Worm (Caenorhabditis elegans) whole organism, L1 larva: ENCODE results near the gene F47B8.10.
A peak's percentile ranks its signal among the peaks of the same experiment; 100 is the strongest.
"Not testable (repeated sequence)": the region's sequence is repeated elsewhere in the genome, so short reads cannot be mapped to it uniquely, and the experiment has no call there.

Experiments used
- C34B4.2 ChIP-seq: sonication (generic microtip); optimal IDR thresholded peaks from 2 replicates; lab custom pipeline; 2017; ENCODE audit warnings: mild to moderate bottlenecking, missing genetic modification characterization, missing compliant biosample characterization
- F16B12.6 ChIP-seq: fragments of 150-350 bp; optimal IDR thresholded peaks from 2 replicates; lab custom pipeline; 2014; ENCODE audit warnings: missing biosample characterization, missing genetic modification characterization
- aha-1 ChIP-seq: fragments of 150-350 bp; optimal IDR thresholded peaks from 2 replicates; lab custom pipeline; 2014; ENCODE audit warnings: missing biosample characterization, missing genetic modification characterization
- aly-2 ChIP-seq: fragments of 150-350 bp; optimal IDR thresholded peaks from 2 replicates; lab custom pipeline; 2014; ENCODE audit warnings: missing biosample characterization, missing genetic modification characterization
- blmp-1 ChIP-seq: fragments of 150-350 bp; optimal IDR thresholded peaks from 2 replicates; lab custom pipeline; 2014; ENCODE audit warnings: missing biosample characterization, missing genetic modification characterization
- ceh-8 ChIP-seq: fragments of 200-800 bp; sonication (Bioruptor generic); optimal IDR thresholded peaks from 2 replicates; lab custom pipeline; 2018; ENCODE audit warnings: mild to moderate bottlenecking, missing genetic modification characterization, moderate library complexity, missing compliant biosample characterization
- ceh-82 ChIP-seq, 3 experiments: fragments of 150-350 bp in 1 of 3; sonication (generic microtip) in 2 of 3; optimal IDR thresholded peaks; 2 replicates each; lab custom pipeline; 2014 to 2017; ENCODE audit warnings: missing biosample characterization in 3 of 3, missing genetic modification characterization in 3 of 3
- ceh-90 ChIP-seq: sonication (generic microtip); optimal IDR thresholded peaks from 2 replicates; lab custom pipeline; 2016; ENCODE audit warnings: missing genetic modification characterization, missing compliant biosample characterization
- ces-1 ChIP-seq: fragments of 150-350 bp; optimal IDR thresholded peaks from 2 replicates; lab custom pipeline; 2014; ENCODE audit warnings: missing biosample characterization, missing genetic modification reagents, missing genetic modification characterization
- efl-1 ChIP-seq, 4 experiments: fragments of 150-350 bp; optimal IDR thresholded peaks in 3 of 4; peaks in 1 of 4; 1 replicate in 1 of 4; 2 replicates in 3 of 4; lab custom pipeline; 2014; ENCODE audit warnings: missing biosample characterization in 2 of 4, missing genetic modification characterization in 2 of 4, missing genetic modification reagents in 2 of 4
- hlh-17 ChIP-seq: fragments of 200-800 bp; sonication (Bioruptor generic); optimal IDR thresholded peaks from 2 replicates; lab custom pipeline; 2018; ENCODE audit warnings: missing genetic modification characterization, mild to moderate bottlenecking, missing compliant biosample characterization, moderate library complexity, borderline replicate concordance
- hlh-4 ChIP-seq: sonication (generic microtip); optimal IDR thresholded peaks from 2 replicates; lab custom pipeline; 2016; ENCODE audit warnings: mild to moderate bottlenecking, missing genetic modification characterization, missing compliant biosample characterization
- irx-1 ChIP-seq: sonication (generic microtip); optimal IDR thresholded peaks from 2 replicates; lab custom pipeline; 2016; ENCODE audit warnings: missing genetic modification characterization, missing compliant biosample characterization
- isw-1 ChIP-seq: fragments of 200-800 bp; sonication (Bioruptor generic); IDR thresholded peaks from 2 replicates; pipeline ENCODE4 v1.3.6; 2022; ENCODE audit warnings: missing genetic modification characterization, missing compliant biosample characterization
- lin-15B ChIP-seq: fragments of 150-350 bp; sonication (generic microtip); optimal IDR thresholded peaks from 3 replicates; lab custom pipeline; 2014; ENCODE audit warnings: missing biosample characterization, missing genetic modification characterization
- lin-35 ChIP-seq, 2 experiments: fragments of 150-350 bp; optimal IDR thresholded peaks; 2 replicates each; lab custom pipeline; 2014; ENCODE audit warnings: missing biosample characterization in 2 of 2, missing genetic modification characterization in 2 of 2, missing genetic modification reagents in 2 of 2
- lin-39 ChIP-seq: fragments of 150-350 bp; optimal IDR thresholded peaks from 2 replicates; lab custom pipeline; 2014; ENCODE audit warnings: missing biosample characterization, missing genetic modification reagents, missing genetic modification characterization
- nhr-12 ChIP-seq: sonication (generic microtip); optimal IDR thresholded peaks from 2 replicates; lab custom pipeline; 2017; ENCODE audit warnings: missing biosample characterization, missing genetic modification characterization
- nhr-19 ChIP-seq: fragments of 200-800 bp; sonication (Bioruptor generic); conservative IDR thresholded peaks from 2 replicates; pipeline ENCODE4 v1.3.6; 2022; ENCODE audit warnings: missing genetic modification characterization, missing compliant biosample characterization
- nhr-20 ChIP-seq: sonication (generic microtip); optimal IDR thresholded peaks from 2 replicates; lab custom pipeline; 2016; ENCODE audit warnings: mild to moderate bottlenecking, missing genetic modification characterization, missing compliant biosample characterization
- nhr-237 ChIP-seq: fragments of 150-350 bp; optimal IDR thresholded peaks from 2 replicates; lab custom pipeline; 2014; ENCODE audit warnings: missing biosample characterization, missing genetic modification characterization
- nhr-85 ChIP-seq: sonication (generic microtip); peaks from one replicate; lab custom pipeline; 2016; ENCODE audit warnings: missing genetic modification characterization, inconsistent platforms, missing compliant biosample characterization
- snpc-4 ChIP-seq: fragments of 150-350 bp; optimal IDR thresholded peaks from 2 replicates; lab custom pipeline; 2014; ENCODE audit warnings: missing biosample characterization, missing genetic modification characterization
- snu-23 ChIP-seq: sonication (generic microtip); optimal IDR thresholded peaks from 2 replicates; lab custom pipeline; 2016; ENCODE audit warnings: missing genetic modification characterization, missing compliant biosample characterization
- swsn-7 ChIP-seq: sonication (generic microtip); optimal IDR thresholded peaks from 2 replicates; lab custom pipeline; 2016; ENCODE audit warnings: missing genetic modification characterization, missing compliant biosample characterization
- tlp-1 ChIP-seq: fragments of 150-350 bp; optimal IDR thresholded peaks from 2 replicates; lab custom pipeline; 2014; ENCODE audit warnings: missing biosample characterization, missing genetic modification characterization
- unc-130 ChIP-seq: fragments of 150-350 bp; optimal IDR thresholded peaks from 2 replicates; lab custom pipeline; 2017; ENCODE audit warnings: missing biosample characterization, missing genetic modification characterization, inconsistent platforms
- unc-86 ChIP-seq: sonication (generic microtip); optimal IDR thresholded peaks from 2 replicates; lab custom pipeline; 2016; ENCODE audit warnings: missing genetic modification characterization, missing compliant biosample characterization
- vab-15 ChIP-seq: sonication (generic microtip); optimal IDR thresholded peaks from 2 replicates; lab custom pipeline; 2017; ENCODE audit warnings: missing genotype, mild to moderate bottlenecking, missing genetic modification characterization, missing compliant biosample characterization
- zip-4 ChIP-seq: fragments of 200-800 bp; sonication (Bioruptor generic); optimal IDR thresholded peaks from 2 replicates; lab custom pipeline; 2018; ENCODE audit warnings: mild to moderate bottlenecking, missing genetic modification characterization, moderate library complexity, missing compliant biosample characterization
- ztf-11 ChIP-seq, 2 experiments: sonication (generic microtip); optimal IDR thresholded peaks; 2 replicates each; lab custom pipeline; 2016 to 2017; ENCODE audit warnings: missing genetic modification characterization in 2 of 2, missing biosample characterization in 1 of 2, missing compliant biosample characterization in 1 of 2

Gene F47B8.10

DNA sequence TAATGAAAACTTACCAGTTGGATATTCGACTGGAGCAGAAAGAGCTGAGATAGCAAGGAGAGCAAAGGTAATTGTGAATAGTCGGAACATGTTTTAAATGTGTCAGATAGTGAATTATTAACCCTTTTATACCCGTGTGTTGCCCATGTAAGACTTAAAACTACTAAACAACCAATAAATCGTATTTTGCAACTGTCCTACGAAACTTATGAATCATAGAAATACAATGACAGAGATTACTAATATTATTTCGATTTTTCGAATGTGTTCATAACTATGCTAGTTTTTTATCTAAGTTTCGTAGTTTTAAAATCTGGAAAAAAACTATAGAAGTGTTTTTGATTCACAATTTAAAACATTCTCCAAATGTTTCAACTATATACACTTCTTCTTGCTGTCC, 35.0 kb upstream of the F47B8.10 start, which contains the start of gene spig-4:
Gene spig-4 (minus strand): TSS at position 101 of the 400 bp plus-strand sequence.
- not testable (repeated sequence) for TF ChIP-seq lin-35 (GFP tag; optimal IDR thresholded peaks at IDR 0.05; lab: Kevin White, UChicago); F16B12.6 (tag; lab: Kevin White, UChicago); hlh-4

DNA sequence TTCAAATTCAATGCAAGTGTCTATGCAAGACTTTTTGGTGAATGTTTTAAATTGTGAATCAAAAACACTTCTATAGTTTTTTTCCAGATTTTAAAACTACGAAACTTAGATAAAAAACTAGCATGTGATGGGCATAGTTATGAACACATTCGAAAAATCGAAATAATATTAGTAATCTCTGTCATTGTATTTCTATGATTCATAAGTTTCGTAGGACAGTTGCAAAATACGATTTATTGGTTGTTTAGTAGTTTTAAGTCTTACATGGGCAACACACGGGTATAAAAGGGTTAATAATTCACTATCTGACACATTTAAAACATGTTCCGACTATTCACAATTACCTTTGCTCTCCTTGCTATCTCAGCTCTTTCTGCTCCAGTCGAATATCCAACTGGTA, 33.6 kb upstream of the F47B8.10 start, which contains the start of gene spig-5:
Gene spig-5 (plus strand): TSS at position 301 of the 400 bp plus-strand sequence.
- TF ChIP-seq ces-1 (GFP tag; lab: Kevin White, UChicago); swsn-7 (tag; lab: Kevin White, UChicago); snpc-4 (tag; lab: Kevin White, UChicago): not testable (repeated sequence)

DNA sequence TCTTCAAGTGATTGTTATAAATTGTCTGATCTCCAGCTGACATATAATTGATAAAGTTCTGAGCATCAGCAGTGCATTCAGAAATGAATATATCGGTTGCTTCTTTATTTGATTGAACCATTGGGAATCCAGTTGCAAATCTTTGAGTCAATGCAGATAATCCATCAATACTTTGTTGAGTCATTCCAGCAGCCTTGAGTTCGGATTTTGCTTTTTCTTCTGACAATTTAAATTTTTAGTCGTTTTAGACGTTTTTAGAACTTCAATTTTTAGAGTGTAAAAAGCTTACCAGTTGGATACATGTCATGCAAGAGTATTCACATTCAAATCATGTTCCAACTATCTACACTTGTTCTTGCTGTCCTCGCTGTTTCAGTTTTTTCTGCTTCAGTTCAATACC, 32.1 kb upstream of the F47B8.10 start, which contains the start of gene F14D7.14:
Gene F14D7.14 (plus strand): TSS at position 301 of the 400 bp plus-strand sequence.
- TF ChIP-seq lin-35 (GFP tag; optimal IDR thresholded peaks at IDR 0.05; lab: Kevin White, UChicago); nhr-19 (GFP tag; lab: Robert Waterston, UW); hlh-17: not testable (repeated sequence)
- TF ChIP-seq, all 84 proteins: peak for 0; not testable (repeated sequence) for 84

DNA sequence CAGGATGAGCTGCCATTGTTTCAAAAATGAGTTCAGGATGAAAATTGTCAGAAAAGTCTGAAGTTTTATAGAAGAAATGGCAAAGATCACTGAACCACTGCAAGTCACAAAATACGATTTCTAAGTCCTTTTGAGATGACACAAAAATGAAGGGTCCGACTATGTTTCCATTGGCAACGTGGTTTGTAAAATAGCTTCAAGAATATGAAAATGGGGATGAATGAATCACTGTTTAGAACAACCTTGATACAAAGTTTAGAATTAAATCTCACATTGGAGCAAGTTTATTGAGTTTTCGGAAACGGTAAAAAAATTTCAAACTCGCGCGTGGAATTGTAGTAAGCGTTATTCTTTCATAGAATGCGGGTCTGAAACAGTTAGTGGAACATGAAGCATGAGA, 30.7 kb upstream of the F47B8.10 start, which contains the start of gene ddn-3:
Gene ddn-3 (minus strand): TSS at position 101 of the 400 bp plus-strand sequence.
- TF ChIP-seq ces-1 (GFP tag; lab: Kevin White, UChicago) (no peak), nhr-20 (tag; lab: Kevin White, UChicago) (no peak), irx-1 (tag; lab: Kevin White, UChicago) (no peak), zip-4 (GFP tag; lab: Kevin White, UChicago) (no peak), ceh-90 (tag; lab: Kevin White, UChicago) (no peak), tlp-1 (tag; lab: Kevin White, UChicago) (no peak), lin-39 (tag; lab: Kevin White, UChicago) (no peak), unc-130 (no peak)

DNA sequence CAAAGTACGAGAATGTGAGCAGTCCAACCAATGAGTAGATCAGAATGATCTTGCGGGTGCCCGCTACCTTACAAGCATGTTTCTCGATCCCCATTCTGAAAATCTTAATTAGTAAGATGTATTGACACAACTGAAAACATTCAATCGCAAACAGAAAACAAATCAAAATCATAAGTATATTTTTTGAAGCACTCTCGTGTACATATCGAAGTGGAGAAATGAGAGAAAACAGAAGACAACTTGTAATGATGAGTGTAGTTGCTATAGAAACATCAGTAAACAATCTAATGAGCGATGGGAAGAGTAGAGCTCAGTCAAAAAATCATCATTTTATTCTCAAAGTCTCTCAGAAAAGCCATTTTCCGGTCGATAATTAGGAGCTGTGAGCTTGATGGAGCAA, 29.1 kb upstream of the F47B8.10 start, which contains the start of gene F14D7.8:
Gene F14D7.8 (minus strand): TSS at position 101 of the 400 bp plus-strand sequence.
- no peak for TF ChIP-seq nhr-12 (tag; lab: Kevin White, UChicago)
- TF ChIP-seq nhr-20 (tag; lab: Kevin White, UChicago): no peak
- no peak for TF ChIP-seq nhr-237
- TF ChIP-seq blmp-1 (tag; lab: Kevin White, UChicago): no peak
- TF ChIP-seq tlp-1 (tag; lab: Kevin White, UChicago): no peak
- TF ChIP-seq unc-86 (tag; lab: Kevin White, UChicago): no peak
- no peak for TF ChIP-seq ztf-11 (tag; optimal IDR thresholded peaks at IDR 0.05; lab: Kevin White, UChicago)
- no peak for TF ChIP-seq ceh-82 (tag; optimal IDR thresholded peaks at IDR 0.05; lab: Kevin White, UChicago)
- no peak for TF ChIP-seq C34B4.2 (tag; lab: Kevin White, UChicago)
- no peak for TF ChIP-seq isw-1 (GFP tag; lab: Robert Waterston, UW)
- TF ChIP-seq aha-1 (tag; lab: Kevin White, UChicago): no peak
- no peak for TF ChIP-seq ceh-90 (tag; lab: Kevin White, UChicago)
- no peak for TF ChIP-seq zip-4 (GFP tag; lab: Kevin White, UChicago)
- no peak for TF ChIP-seq snu-23
- TF ChIP-seq vab-15 (tag; lab: Kevin White, UChicago): no peak
- no peak for TF ChIP-seq snpc-4 (tag; lab: Kevin White, UChicago)
- no peak for TF ChIP-seq ceh-8 (GFP tag; lab: Kevin White, UChicago)
- no peak for TF ChIP-seq lin-15B (tag; lab: Kevin White, UChicago)
- no peak for TF ChIP-seq aly-2 (tag; lab: Kevin White, UChicago)

DNA sequence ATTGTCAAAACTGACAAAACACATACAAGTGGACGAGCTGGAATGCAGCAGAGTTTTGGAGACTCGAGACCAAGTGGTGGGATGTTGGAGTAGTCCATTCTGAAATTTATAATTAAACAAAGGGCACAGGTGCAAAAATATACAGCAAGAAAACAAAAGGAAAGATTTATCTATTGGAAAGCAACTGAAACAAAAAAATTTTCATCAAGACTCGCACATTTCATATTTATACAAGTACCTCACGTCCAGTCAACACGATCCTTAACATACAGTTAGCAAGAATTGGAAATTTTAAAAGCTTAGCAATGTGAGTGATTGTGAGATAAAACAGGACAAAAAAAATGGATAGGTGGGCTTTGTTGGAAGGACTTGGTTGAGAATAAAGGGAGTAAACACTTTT, 27.5 kb upstream of the F47B8.10 start, which contains the start of gene F47B8.1:
Gene F47B8.1 (minus strand): TSS at position 101 of the 400 bp plus-strand sequence.
- TF ChIP-seq nhr-85 (tag; lab: Kevin White, UChicago) (peak; percentile 16), efl-1 (optimal IDR thresholded peaks at IDR 0.05; lab: Kevin White, UChicago) (no peak), efl-1 (GFP tag; optimal IDR thresholded peaks at IDR 0.05 in 1 of 2; lab: Kevin White, UChicago) (no peak)
- TF ChIP-seq, all 84 proteins: peak for 1
